Worm (Caenorhabditis elegans) whole organism, L4 larva: ENCODE data around the gene clec-80.
"Not testable (repeated sequence)": the region's sequence is repeated elsewhere in the genome, so short reads cannot be mapped to it uniquely, and the experiment has no call there.

Source experiments
- F49E8.2 ChIP-seq: sonication (generic microtip); optimal IDR thresholded peaks from 2 replicates; lab custom pipeline; 2016; ENCODE audit warnings: missing compliant biosample characterization, mild to moderate bottlenecking, missing genetic modification characterization, borderline replicate concordance
- Y48G9A.11 ChIP-seq: fragments of 200-800 bp; sonication (Bioruptor generic); IDR thresholded peaks from 2 replicates; pipeline ENCODE4 v1.3.6; 2022; ENCODE audit warnings: missing genetic modification reagents, missing genetic modification characterization, missing compliant biosample characterization
- Y75B8A.6 ChIP-seq: fragments of 200-800 bp; sonication (Bioruptor generic); IDR thresholded peaks from 2 replicates; pipeline ENCODE4 v1.3.6; 2022; ENCODE audit warnings: missing genetic modification reagents, missing genetic modification characterization, missing compliant biosample characterization
- ZK337.2 ChIP-seq: fragments of 200-800 bp; sonication (Bioruptor generic); IDR thresholded peaks from 2 replicates; pipeline ENCODE4 v1.3.6; 2022; ENCODE audit warnings: missing genetic modification reagents, missing genetic modification characterization, missing compliant biosample characterization
- ZK546.5 ChIP-seq, 2 experiments: sonication (generic microtip); optimal IDR thresholded peaks; 2 replicates each; lab custom pipeline; 2017; ENCODE audit warnings: missing biosample characterization in 2 of 2, missing genetic modification characterization in 2 of 2
- aha-1 ChIP-seq: fragments of 150-350 bp; peaks from one replicate; lab custom pipeline; 2014; ENCODE audit warnings: missing biosample characterization, missing genetic modification characterization
- arid-1 ChIP-seq: fragments of 200-800 bp; sonication (Bioruptor generic); conservative IDR thresholded peaks from 2 replicates; pipeline ENCODE4 v1.3.6; 2022; ENCODE audit warnings: missing genetic modification reagents, missing genetic modification characterization, missing compliant biosample characterization
- ceh-28 ChIP-seq: fragments of 150-350 bp; optimal IDR thresholded peaks from 2 replicates; lab custom pipeline; 2014; ENCODE audit warnings: missing biosample characterization, missing genetic modification reagents, missing genetic modification characterization
- ceh-32 ChIP-seq: sonication (generic microtip); optimal IDR thresholded peaks from 2 replicates; lab custom pipeline; 2016; ENCODE audit warnings: mild to moderate bottlenecking, missing genetic modification characterization, missing compliant biosample characterization; ENCODE audit not compliant: poor library complexity
- ceh-44 ChIP-seq: fragments of 200-800 bp; sonication (Bioruptor generic); IDR thresholded peaks from 2 replicates; pipeline ENCODE4 v1.3.6; 2022; ENCODE audit warnings: missing genetic modification reagents, missing genetic modification characterization, missing compliant biosample characterization
- ceh-82 ChIP-seq: sonication (generic microtip); optimal IDR thresholded peaks from 2 replicates; lab custom pipeline; 2017; ENCODE audit warnings: missing biosample characterization, missing genetic modification characterization
- ctbp-1 ChIP-seq: fragments of 200-800 bp; sonication (Bioruptor generic); IDR thresholded peaks from 2 replicates; pipeline ENCODE4 v1.3.6; 2022; ENCODE audit warnings: missing genetic modification reagents, missing genetic modification characterization, missing compliant biosample characterization
- daf-12 ChIP-seq: fragments of 150-350 bp; optimal IDR thresholded peaks from 2 replicates; lab custom pipeline; 2014; ENCODE audit warnings: missing biosample characterization, missing genetic modification reagents, missing genetic modification characterization
- dmd-6 ChIP-seq: fragments of 200-800 bp; sonication (Bioruptor generic); IDR thresholded peaks from 2 replicates; pipeline ENCODE4 v1.3.6; 2022; ENCODE audit warnings: missing genetic modification reagents, missing genetic modification characterization, missing compliant biosample characterization
- dmd-9 ChIP-seq: fragments of 200-800 bp; sonication (Bioruptor generic); IDR thresholded peaks from 2 replicates; pipeline ENCODE4 v1.3.6; 2022; ENCODE audit warnings: missing genetic modification reagents, missing genetic modification characterization, missing compliant biosample characterization
- dve-1 ChIP-seq: sonication (generic microtip); optimal IDR thresholded peaks from 2 replicates; lab custom pipeline; 2017; ENCODE audit warnings: antibody characterized with exemption, mild to moderate bottlenecking, missing genetic modification characterization, missing compliant biosample characterization; ENCODE audit not compliant: insufficient read depth
- fkh-10 ChIP-seq: fragments of 150-350 bp; optimal IDR thresholded peaks from 2 replicates; lab custom pipeline; 2014; ENCODE audit warnings: missing biosample characterization, missing genetic modification reagents, missing genetic modification characterization
- fos-1 ChIP-seq: fragments of 150-350 bp; optimal IDR thresholded peaks from 2 replicates; lab custom pipeline; 2014; ENCODE audit warnings: missing biosample characterization, missing genetic modification characterization
- hif-1 ChIP-seq, 2 experiments: sonication (generic microtip); optimal IDR thresholded peaks; 2 replicates each; lab custom pipeline; 2016 to 2017; ENCODE audit warnings: missing compliant biosample characterization in 2 of 2, missing genetic modification characterization in 2 of 2, missing genetic modification reagents in 2 of 2, missing genotype in 2 of 2, mild to moderate bottlenecking in 1 of 2
- hlh-11 ChIP-seq: fragments of 200-800 bp; sonication (Bioruptor generic); optimal IDR thresholded peaks from 2 replicates; lab custom pipeline; 2018; ENCODE audit warnings: mild to moderate bottlenecking, missing genetic modification characterization, missing compliant biosample characterization
- hlh-30 ChIP-seq: sonication (generic microtip); optimal IDR thresholded peaks from 2 replicates; lab custom pipeline; 2017; ENCODE audit warnings: antibody characterized with exemption, mild to moderate bottlenecking, missing genetic modification characterization, missing compliant biosample characterization; ENCODE audit not compliant: insufficient read depth
- lin-13 ChIP-seq: fragments of 150-350 bp; optimal IDR thresholded peaks from 2 replicates; lab custom pipeline; 2014; ENCODE audit warnings: missing biosample characterization, missing genetic modification reagents, missing genetic modification characterization
- lin-15B ChIP-seq: fragments of 150-350 bp; sonication (generic microtip); optimal IDR thresholded peaks from 3 replicates; lab custom pipeline; 2014; ENCODE audit warnings: missing biosample characterization, missing genetic modification characterization
- lin-29 ChIP-seq: fragments of 200-800 bp; sonication (Bioruptor generic); IDR thresholded peaks from 2 replicates; pipeline ENCODE4 v1.3.6; 2022; ENCODE audit warnings: missing genetic modification reagents, missing genetic modification characterization, missing compliant biosample characterization
- lin-39 ChIP-seq: fragments of 150-350 bp; optimal IDR thresholded peaks from 2 replicates; lab custom pipeline; 2014; ENCODE audit warnings: missing biosample characterization, missing genetic modification reagents, missing genetic modification characterization
- madf-5 ChIP-seq, 2 experiments: fragments of 200-800 bp; sonication (Bioruptor generic); IDR thresholded peaks; 2 replicates each; pipeline ENCODE4 v1.3.6; 2022; ENCODE audit warnings: missing compliant biosample characterization in 2 of 2, missing genetic modification characterization in 2 of 2
- madf-9 ChIP-seq: fragments of 200-800 bp; sonication (Bioruptor generic); conservative IDR thresholded peaks from 2 replicates; pipeline ENCODE4 v1.3.6; 2022; ENCODE audit warnings: missing genetic modification reagents, missing genetic modification characterization, missing compliant biosample characterization
- mdl-1 ChIP-seq, 2 experiments: fragments of 150-350 bp in 1 of 2; sonication (generic microtip) in 1 of 2; optimal IDR thresholded peaks; 2 replicates each; lab custom pipeline; 2014 to 2017; ENCODE audit warnings: missing biosample characterization in 2 of 2, missing genetic modification characterization in 2 of 2
- mxl-2 ChIP-seq: fragments of 200-800 bp; sonication (Bioruptor generic); conservative IDR thresholded peaks from 2 replicates; pipeline ENCODE4 v1.3.6; 2022; ENCODE audit warnings: missing genetic modification reagents, missing genetic modification characterization, missing compliant biosample characterization
- mxl-3 ChIP-seq: fragments of 200-800 bp; sonication (Bioruptor generic); optimal IDR thresholded peaks from 2 replicates; lab custom pipeline; 2018; ENCODE audit warnings: mild to moderate bottlenecking, missing genetic modification characterization, missing compliant biosample characterization
- nhr-237 ChIP-seq: sonication (generic microtip); optimal IDR thresholded peaks from 2 replicates; lab custom pipeline; 2017; ENCODE audit warnings: missing biosample characterization, missing genetic modification characterization
- nhr-28 ChIP-seq: fragments of 150-350 bp; optimal IDR thresholded peaks from 2 replicates; lab custom pipeline; 2014; ENCODE audit warnings: missing biosample characterization, missing genetic modification characterization
- nhr-41 ChIP-seq: fragments of 200-800 bp; sonication (Bioruptor generic); IDR thresholded peaks from 2 replicates; pipeline ENCODE4 v1.3.6; 2022; ENCODE audit warnings: missing genetic modification reagents, missing genetic modification characterization, missing compliant biosample characterization
- nhr-48 ChIP-seq: sonication (generic microtip); optimal IDR thresholded peaks from 2 replicates; lab custom pipeline; 2016; ENCODE audit warnings: mild to moderate bottlenecking, missing genetic modification characterization, missing compliant biosample characterization
- php-3 ChIP-seq: fragments of 200-800 bp; sonication (Bioruptor generic); IDR thresholded peaks from 2 replicates; pipeline ENCODE4 v1.3.6; 2022; ENCODE audit warnings: missing genetic modification reagents, missing genetic modification characterization, missing compliant biosample characterization
- set-16 ChIP-seq: fragments of 200-800 bp; sonication (Bioruptor generic); IDR thresholded peaks from 2 replicates; pipeline ENCODE4 v1.3.6; 2022; ENCODE audit warnings: missing genetic modification reagents, missing genetic modification characterization, missing compliant biosample characterization
- snpc-4 ChIP-seq: fragments of 150-350 bp; optimal IDR thresholded peaks from 2 replicates; lab custom pipeline; 2014; ENCODE audit warnings: missing biosample characterization, missing genetic modification characterization
- spr-1 ChIP-seq: sonication (generic microtip); optimal IDR thresholded peaks from 2 replicates; lab custom pipeline; 2016; ENCODE audit warnings: mild to moderate bottlenecking, missing genetic modification characterization, missing compliant biosample characterization
- tra-1 ChIP-seq: fragments of 200-800 bp; sonication (Bioruptor generic); IDR thresholded peaks from 2 replicates; pipeline ENCODE4 v1.3.6; 2022; ENCODE audit warnings: missing genetic modification reagents, missing genetic modification characterization, missing compliant biosample characterization
- unc-62 ChIP-seq, 3 experiments: fragments of 150-350 bp in 1 of 3; sonication (generic microtip); optimal IDR thresholded peaks in 2 of 3; peaks in 1 of 3; 1 replicate in 1 of 3; 2 replicates in 2 of 3; lab custom pipeline; 2014 to 2017; ENCODE audit warnings: missing biosample characterization in 3 of 3, missing genetic modification characterization in 3 of 3, missing genetic modification reagents in 3 of 3, missing genotype in 1 of 3
- zfp-3 ChIP-seq: fragments of 200-800 bp; sonication (Bioruptor generic); conservative IDR thresholded peaks from 2 replicates; pipeline ENCODE4 v1.3.6; 2022; ENCODE audit warnings: missing genetic modification reagents, missing genetic modification characterization, missing compliant biosample characterization
- zip-11 ChIP-seq: fragments of 200-800 bp; sonication (Bioruptor generic); IDR thresholded peaks from 2 replicates; pipeline ENCODE4 v1.3.6; 2022; ENCODE audit warnings: missing genetic modification characterization, missing compliant biosample characterization
- ztf-11 ChIP-seq: fragments of 150-350 bp; optimal IDR thresholded peaks from 2 replicates; lab custom pipeline; 2014; ENCODE audit warnings: missing biosample characterization, missing genetic modification characterization
- ztf-7 ChIP-seq: fragments of 150-350 bp; optimal IDR thresholded peaks from 2 replicates; lab custom pipeline; 2014; ENCODE audit warnings: missing biosample characterization, missing genetic modification characterization

The clec-80 gene

DNA sequence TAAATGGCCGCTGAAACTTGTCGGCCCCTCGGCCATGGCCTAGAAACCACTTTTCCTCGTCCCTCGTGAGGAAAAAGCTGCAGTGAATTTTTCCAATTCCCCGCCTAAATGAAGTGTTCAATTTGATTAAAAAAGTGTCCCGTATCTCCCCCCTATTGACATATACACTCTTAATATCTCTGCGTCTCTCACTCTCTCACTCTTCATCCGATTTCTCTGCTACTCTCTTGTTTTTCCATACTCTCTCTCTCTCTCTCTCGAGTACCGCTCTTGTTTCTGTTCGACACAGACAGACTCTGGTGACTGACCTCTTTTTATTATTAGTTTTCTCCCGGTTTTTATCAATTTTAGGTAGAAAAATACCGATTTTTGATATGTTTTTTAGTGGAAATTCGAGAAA lies 38.5 kb upstream of the clec-80 start (continued):
- no peak for TF ChIP-seq ZK337.2 (GFP tag; lab: Robert Waterston, UW)
- no peak for TF ChIP-seq lin-29
- no peak for TF ChIP-seq ceh-28 (tag; lab: Kevin White, UChicago)
- TF ChIP-seq nhr-28 (tag; lab: Kevin White, UChicago): peak; percentile 31
- TF ChIP-seq dmd-9: no peak
- TF ChIP-seq ztf-11 (tag; lab: Kevin White, UChicago): no peak
- TF ChIP-seq lin-15B: no peak
- TF ChIP-seq mxl-3 (GFP tag; lab: Kevin White, UChicago): no peak
- no peak for TF ChIP-seq madf-9
- no peak for TF ChIP-seq aha-1
- TF ChIP-seq nhr-41 (GFP tag; lab: Robert Waterston, UW): no peak

DNA sequence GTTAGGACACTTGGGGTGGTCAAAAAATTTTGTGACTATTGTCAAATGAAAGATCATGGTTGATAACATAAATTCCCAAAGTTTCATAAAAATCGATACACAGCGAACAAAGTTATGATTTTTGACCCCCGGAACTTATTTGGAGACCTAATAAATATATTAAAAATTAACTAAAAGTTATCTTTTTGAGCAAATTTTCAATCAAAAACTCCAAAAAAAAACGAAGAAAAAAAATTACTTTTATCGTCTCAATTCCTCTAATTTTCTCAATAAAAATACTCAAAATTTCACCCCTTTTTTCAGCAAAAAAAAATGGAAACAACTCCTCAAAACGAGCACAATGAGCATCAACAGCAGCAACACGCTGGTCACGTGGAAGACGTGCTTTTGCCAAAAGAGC lies 35.2 kb upstream of the clec-80 start, which contains the start of gene atln-1:
Gene atln-1, plus strand, starts transcription at position 301 of the 400 bp plus-strand sequence.
- TF ChIP-seq snpc-4 (tag; lab: Kevin White, UChicago); fos-1 (tag; lab: Kevin White, UChicago); set-16 (GFP tag; lab: Robert Waterston, UW): not testable (repeated sequence)

DNA sequence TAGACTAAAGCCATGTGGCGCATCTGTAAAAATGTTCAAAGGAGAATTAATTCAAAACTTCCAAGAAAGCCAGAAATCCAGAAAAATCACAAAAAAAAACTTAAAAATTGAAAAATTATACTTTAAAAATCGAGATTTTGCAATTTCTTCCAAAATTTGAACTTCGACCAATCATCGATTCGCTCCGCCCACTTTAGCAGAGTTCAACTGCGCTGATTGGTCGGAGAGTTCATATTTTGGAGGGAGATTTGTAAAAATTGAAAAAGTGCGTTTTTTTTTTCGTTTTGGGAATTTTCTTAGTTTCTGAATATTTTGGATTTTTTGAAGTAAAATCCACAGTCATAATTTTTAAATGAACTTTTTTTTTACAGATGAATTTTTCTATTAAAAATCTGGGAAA lies 29.6 kb upstream of the clec-80 start:
- TF ChIP-seq hif-1 (tag; optimal IDR thresholded peaks at IDR 0.05; lab: Kevin White, UChicago) (no peak), dve-1 (no peak), madf-5 (GFP tag; IDR thresholded peaks at IDR 0.05; lab: Robert Waterston, UW) (no peak), lin-39 (no peak), ceh-82 (no peak), fkh-10 (GFP tag; lab: Kevin White, UChicago) (no peak), nhr-237 (tag; lab: Kevin White, UChicago) (no peak), zfp-3 (no peak), ceh-44 (no peak), mdl-1 (tag; optimal IDR thresholded peaks at IDR 0.05; lab: Kevin White, UChicago) (no peak), zip-11 (no peak)

DNA sequence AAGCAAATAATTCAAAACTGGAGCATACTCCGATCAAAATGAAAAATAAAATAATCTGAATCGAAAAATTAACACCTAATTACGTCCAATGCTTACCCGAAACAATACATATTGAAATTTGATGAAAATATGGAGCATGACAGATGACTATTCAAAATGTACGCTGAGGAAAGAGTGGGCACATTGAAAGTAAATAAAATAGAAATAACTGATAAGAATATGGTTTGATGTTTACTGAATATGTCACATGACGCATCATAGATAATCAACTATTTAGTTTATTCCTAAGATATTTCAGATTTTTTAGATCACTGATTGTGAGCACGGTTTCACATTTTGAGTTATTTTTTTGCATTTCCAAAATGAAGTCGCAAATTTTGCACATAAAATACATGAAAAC lies 25.2 kb upstream of the clec-80 start, which contains the start of gene Y54G2A.52:
Gene Y54G2A.52, minus strand, starts transcription at position 348 of the 400 bp plus-strand sequence.
- no peak for TF ChIP-seq zfp-3
- TF ChIP-seq ztf-7 (tag; lab: Kevin White, UChicago): peak; percentile 44
- peak in 1 of 2 experiments; percentile 38 for TF ChIP-seq unc-62 (GFP tag; optimal IDR thresholded peaks at IDR 0.05 in 1 of 2; lab: Kevin White, UChicago)
- no peak for TF ChIP-seq unc-62 (tag; optimal IDR thresholded peaks at IDR 0.05; lab: Kevin White, UChicago)
- no peak for TF ChIP-seq madf-5 (GFP tag; IDR thresholded peaks at IDR 0.05; lab: Robert Waterston, UW)
- peak; percentile 37; the same call in 1 of the 2 replicates for TF ChIP-seq php-3
- TF ChIP-seq Y48G9A.11: no peak
- no peak for TF ChIP-seq tra-1 (GFP tag; lab: Robert Waterston, UW)
- no peak for TF ChIP-seq ZK546.5 (tag; optimal IDR thresholded peaks at IDR 0.05; lab: Kevin White, UChicago)
- TF ChIP-seq dve-1: peak; percentile 87
- TF ChIP-seq daf-12 (tag; lab: Kevin White, UChicago): no peak
- no peak for TF ChIP-seq arid-1
- TF ChIP-seq lin-39: no peak
- no peak for TF ChIP-seq F49E8.2 (tag; lab: Kevin White, UChicago)
- TF ChIP-seq hlh-11 (tag; lab: Kevin White, UChicago): peak; percentile 53
- TF ChIP-seq ztf-11 (tag; lab: Kevin White, UChicago): no peak
- no peak for TF ChIP-seq mdl-1 (tag; optimal IDR thresholded peaks at IDR 0.05; lab: Kevin White, UChicago)
- TF ChIP-seq nhr-28 (tag; lab: Kevin White, UChicago): peak; percentile 35
- no peak for TF ChIP-seq spr-1 (tag; lab: Kevin White, UChicago)
- TF ChIP-seq hif-1 (tag; optimal IDR thresholded peaks at IDR 0.05; lab: Kevin White, UChicago): no peak
- no peak for TF ChIP-seq mxl-3 (GFP tag; lab: Kevin White, UChicago)
- TF ChIP-seq Y75B8A.6 (GFP tag; lab: Robert Waterston, UW): no peak
- no peak for TF ChIP-seq mxl-2 (GFP tag; lab: Robert Waterston, UW)
- no peak for TF ChIP-seq lin-13
- TF ChIP-seq lin-29: no peak
- TF ChIP-seq aha-1: no peak
- no peak for TF ChIP-seq nhr-48 (tag; lab: Kevin White, UChicago)
- TF ChIP-seq ceh-28 (tag; lab: Kevin White, UChicago): no peak
- TF ChIP-seq ceh-32 (tag; lab: Kevin White, UChicago): no peak
- TF ChIP-seq hlh-30 (tag; lab: Kevin White, UChicago): peak; percentile 56
- TF ChIP-seq ctbp-1 (GFP tag; lab: Robert Waterston, UW): no peak
- peak; percentile 52; the same call in 1 of the 2 replicates for TF ChIP-seq dmd-6 (GFP tag; lab: Robert Waterston, UW)
- TF ChIP-seq zip-11: no peak
